Worm (Caenorhabditis elegans) whole organism, young adult: ENCODE results near the gene ergo-1.

Experiments used
- B0336.3 ChIP-seq: fragments of 200-800 bp; sonication (Bioruptor generic); IDR thresholded peaks from 2 replicates; pipeline ENCODE4 v1.3.6; 2022; ENCODE audit warnings: missing genetic modification characterization, missing compliant biosample characterization
- C06A6.2 ChIP-seq: fragments of 200-800 bp; sonication (Bioruptor generic); conservative IDR thresholded peaks from 2 replicates; pipeline ENCODE4 v1.3.6; 2022; ENCODE audit warnings: missing genetic modification characterization, missing compliant biosample characterization
- F33H1.4 ChIP-seq: fragments of 200-800 bp; sonication (Bioruptor generic); IDR thresholded peaks from 2 replicates; pipeline ENCODE4 v1.3.6; 2022; ENCODE audit warnings: missing genetic modification reagents, missing genetic modification characterization, missing compliant biosample characterization
- F39B2.1 ChIP-seq: fragments of 200-800 bp; sonication (Bioruptor generic); IDR thresholded peaks from 2 replicates; pipeline ENCODE4 v1.3.6; 2022; ENCODE audit warnings: missing genetic modification reagents, missing genetic modification characterization, missing compliant biosample characterization
- F49E8.2 ChIP-seq: sonication (generic microtip); optimal IDR thresholded peaks from 3 replicates; lab custom pipeline; 2017; ENCODE audit warnings: missing genetic modification characterization, mild to moderate bottlenecking, missing compliant biosample characterization, antibody characterized with exemption, moderate library complexity; ENCODE audit not compliant: insufficient read depth
- F52B5.7 ChIP-seq: sonication (generic microtip); optimal IDR thresholded peaks from 2 replicates; lab custom pipeline; 2016; ENCODE audit warnings: mild to moderate bottlenecking, missing genetic modification characterization, missing compliant biosample characterization
- F55B11.4 ChIP-seq: sonication (generic microtip); optimal IDR thresholded peaks from 2 replicates; lab custom pipeline; 2016; ENCODE audit warnings: missing compliant biosample characterization, missing genetic modification characterization, borderline replicate concordance; ENCODE audit not compliant: insufficient read depth
- F57C9.4 ChIP-seq: sonication (generic microtip); optimal IDR thresholded peaks from 2 replicates; lab custom pipeline; 2017; ENCODE audit warnings: mild to moderate bottlenecking, missing genetic modification characterization, missing compliant biosample characterization
- K12H6.12 ChIP-seq: fragments of 200-800 bp; sonication (Bioruptor generic); optimal IDR thresholded peaks from 2 replicates; lab custom pipeline; 2018; ENCODE audit warnings: mild to moderate bottlenecking, missing genetic modification characterization, missing compliant biosample characterization
- Y67H2A.10 ChIP-seq: fragments of 200-800 bp; sonication (Bioruptor generic); conservative IDR thresholded peaks from 2 replicates; pipeline ENCODE4 v1.3.6; 2022; ENCODE audit warnings: missing genetic modification reagents, missing genetic modification characterization, missing compliant biosample characterization
- Y79H2A.3 ChIP-seq: fragments of 200-800 bp; sonication (Bioruptor generic); conservative IDR thresholded peaks from 2 replicates; pipeline ENCODE4 v1.3.6; 2022; ENCODE audit warnings: missing genetic modification reagents, missing genetic modification characterization, missing compliant biosample characterization
- attf-3 ChIP-seq: fragments of 200-800 bp; sonication (Bioruptor generic); conservative IDR thresholded peaks from 2 replicates; pipeline ENCODE4 v1.3.6; 2022; ENCODE audit warnings: missing genetic modification reagents, missing genetic modification characterization, missing compliant biosample characterization
- attf-6 ChIP-seq: fragments of 200-800 bp; sonication (Bioruptor generic); IDR thresholded peaks from 2 replicates; pipeline ENCODE4 v1.3.6; 2022; ENCODE audit warnings: missing genetic modification reagents, missing genetic modification characterization, missing compliant biosample characterization
- bed-2 ChIP-seq: fragments of 200-800 bp; sonication (Bioruptor generic); IDR thresholded peaks from 2 replicates; pipeline ENCODE4 v1.3.6; 2022; ENCODE audit warnings: missing genetic modification reagents, missing genetic modification characterization, missing compliant biosample characterization
- dpl-1 ChIP-seq: fragments of 150-350 bp; optimal IDR thresholded peaks from 2 replicates; lab custom pipeline; 2014; ENCODE audit warnings: missing biosample characterization, missing genetic modification reagents, missing genetic modification characterization
- egl-18 ChIP-seq: fragments of 200-800 bp; sonication (Bioruptor generic); IDR thresholded peaks from 2 replicates; pipeline ENCODE4 v1.3.6; 2022; ENCODE audit warnings: missing genetic modification reagents, missing genetic modification characterization, missing compliant biosample characterization
- ets-4 ChIP-seq: fragments of 200-800 bp; sonication (Bioruptor generic); optimal IDR thresholded peaks from 2 replicates; lab custom pipeline; 2018; ENCODE audit warnings: mild to moderate bottlenecking, missing genetic modification characterization, missing compliant biosample characterization
- him-1 ChIP-seq: sonication (generic microtip); optimal IDR thresholded peaks from 2 replicates; lab custom pipeline; 2016; ENCODE audit warnings: missing genotype, missing genetic modification reagents, missing genetic modification characterization, missing compliant biosample characterization
- hlh-26 ChIP-seq: fragments of 200-800 bp; sonication (Bioruptor generic); conservative IDR thresholded peaks from 2 replicates; pipeline ENCODE4 v1.3.6; 2022; ENCODE audit warnings: missing genetic modification reagents, missing genetic modification characterization, missing compliant biosample characterization
- hmg-1.2 ChIP-seq: fragments of 200-800 bp; sonication (Bioruptor generic); IDR thresholded peaks from 2 replicates; pipeline ENCODE4 v1.3.6; 2022; ENCODE audit warnings: missing genetic modification reagents, missing genetic modification characterization, missing compliant biosample characterization
- lin-26 ChIP-seq: fragments of 200-800 bp; sonication (Bioruptor generic); IDR thresholded peaks from 2 replicates; pipeline ENCODE4 v1.3.6; 2022; ENCODE audit warnings: missing genetic modification reagents, missing genetic modification characterization, missing compliant biosample characterization
- lir-1 ChIP-seq: fragments of 200-800 bp; sonication (Bioruptor generic); conservative IDR thresholded peaks from 2 replicates; pipeline ENCODE4 v1.3.6; 2022; ENCODE audit warnings: missing genetic modification reagents, missing genetic modification characterization, missing compliant biosample characterization
- lsl-1 ChIP-seq: fragments of 200-800 bp; sonication (Bioruptor generic); optimal IDR thresholded peaks from 2 replicates; lab custom pipeline; 2018; ENCODE audit warnings: mild to moderate bottlenecking, missing genetic modification characterization, moderate library complexity, missing compliant biosample characterization
- madf-8 ChIP-seq: fragments of 200-800 bp; sonication (Bioruptor generic); conservative IDR thresholded peaks from 2 replicates; pipeline ENCODE4 v1.3.6; 2022; ENCODE audit warnings: missing genetic modification reagents, missing genetic modification characterization, missing compliant biosample characterization
- mcd-1 ChIP-seq: fragments of 200-800 bp; sonication (Bioruptor generic); IDR thresholded peaks from 2 replicates; pipeline ENCODE4 v1.3.6; 2022; ENCODE audit warnings: missing genetic modification reagents, missing genetic modification characterization, missing compliant biosample characterization
- mxl-1 ChIP-seq: sonication (generic microtip); optimal IDR thresholded peaks from 2 replicates; lab custom pipeline; 2016; ENCODE audit warnings: missing genetic modification characterization, missing compliant biosample characterization
- snpc-1.1 ChIP-seq: sonication (generic microtip); optimal IDR thresholded peaks from 2 replicates; lab custom pipeline; 2017; ENCODE audit warnings: missing genetic modification characterization, mild to moderate bottlenecking, missing compliant biosample characterization, antibody characterized with exemption, moderate library complexity, missing genotype, missing genetic modification reagents; ENCODE audit not compliant: insufficient read depth
- snpc-4 ChIP-seq, 5 experiments: fragments of 150-350 bp in 1 of 5; sonication (generic microtip) in 4 of 5; optimal IDR thresholded peaks; 2 replicates each; lab custom pipeline; 2014 to 2018; ENCODE audit warnings: missing genetic modification characterization in 5 of 5, missing biosample characterization in 3 of 5, antibody characterized with exemption in 2 of 5, mild to moderate bottlenecking in 2 of 5, missing compliant biosample characterization in 2 of 5, missing genotype in 2 of 5, moderate library complexity in 2 of 5, missing genetic modification reagents in 1 of 5
- sptf-2 ChIP-seq: fragments of 200-800 bp; sonication (Bioruptor generic); optimal IDR thresholded peaks from 2 replicates; lab custom pipeline; 2018; ENCODE audit warnings: mild to moderate bottlenecking, missing genetic modification characterization, missing compliant biosample characterization
- tbx-9 ChIP-seq: sonication (generic microtip); optimal IDR thresholded peaks from 2 replicates; lab custom pipeline; 2016; ENCODE audit warnings: borderline replicate concordance, missing genetic modification characterization, inconsistent platforms, missing compliant biosample characterization
- xnd-1 ChIP-seq: sonication (generic microtip); optimal IDR thresholded peaks from 2 replicates; lab custom pipeline; 2016; ENCODE audit warnings: missing genotype, missing genetic modification reagents, missing genetic modification characterization, missing compliant biosample characterization
- ztf-25 ChIP-seq: fragments of 200-800 bp; sonication (Bioruptor generic); IDR thresholded peaks from 2 replicates; pipeline ENCODE4 v1.3.6; 2022; ENCODE audit warnings: missing genetic modification reagents, missing genetic modification characterization, missing compliant biosample characterization
- ztf-26 ChIP-seq: sonication (generic microtip); optimal IDR thresholded peaks from 2 replicates; lab custom pipeline; 2017; ENCODE audit warnings: missing genetic modification characterization, missing compliant biosample characterization
- ztf-28 ChIP-seq: fragments of 200-800 bp; sonication (Bioruptor generic); IDR thresholded peaks from 2 replicates; pipeline ENCODE4 v1.3.6; 2022; ENCODE audit warnings: missing genetic modification reagents, missing genetic modification characterization, missing compliant biosample characterization

The ergo-1 gene

DNA sequence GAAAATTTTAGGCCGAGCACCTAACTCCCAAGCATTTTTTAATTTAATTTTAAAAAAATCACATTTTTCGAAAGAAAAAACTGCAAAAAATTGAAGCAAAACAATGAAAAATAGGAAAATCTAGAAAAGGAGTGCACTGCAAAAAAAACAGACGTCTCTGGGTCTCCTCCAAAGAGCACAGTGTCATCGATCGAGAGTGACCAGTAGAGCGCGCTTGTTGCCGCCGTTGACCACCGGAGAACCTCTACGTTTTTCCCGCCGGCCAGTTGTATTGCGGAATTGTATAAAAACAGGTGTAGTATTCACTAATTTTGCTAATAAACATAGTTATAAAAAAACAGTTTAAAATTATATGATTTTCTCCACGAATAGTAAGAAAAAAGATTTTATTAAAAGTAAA, 40.7 kb downstream of the ergo-1 start (continued):
- TF ChIP-seq hmg-1.2 (GFP tag; lab: Robert Waterston, UW) (peak; percentile 44; the same call in 1 of the 2 replicates), bed-2 (GFP tag; lab: Robert Waterston, UW) (no peak), sptf-2 (GFP tag; lab: Kevin White, UChicago) (no peak), B0336.3 (GFP tag; lab: Robert Waterston, UW) (no peak), ztf-26 (tag; lab: Kevin White, UChicago) (no peak), attf-6 (GFP tag; lab: Robert Waterston, UW) (no peak), lin-26 (GFP tag; lab: Robert Waterston, UW) (no peak), xnd-1 (tag; lab: Kevin White, UChicago) (peak; percentile 62), mxl-1 (tag; lab: Kevin White, UChicago) (no peak), egl-18 (GFP tag; lab: Robert Waterston, UW) (no peak), him-1 (tag; lab: Kevin White, UChicago) (no peak), K12H6.12 (tag; lab: Kevin White, UChicago) (no peak), mcd-1 (peak; percentile 68), dpl-1 (GFP tag; lab: Kevin White, UChicago) (peak; percentile 55), F52B5.7 (tag; lab: Kevin White, UChicago) (no peak), tbx-9 (tag; lab: Kevin White, UChicago) (no peak), attf-3 (no peak), F55B11.4 (tag; lab: Kevin White, UChicago) (no peak)

DNA sequence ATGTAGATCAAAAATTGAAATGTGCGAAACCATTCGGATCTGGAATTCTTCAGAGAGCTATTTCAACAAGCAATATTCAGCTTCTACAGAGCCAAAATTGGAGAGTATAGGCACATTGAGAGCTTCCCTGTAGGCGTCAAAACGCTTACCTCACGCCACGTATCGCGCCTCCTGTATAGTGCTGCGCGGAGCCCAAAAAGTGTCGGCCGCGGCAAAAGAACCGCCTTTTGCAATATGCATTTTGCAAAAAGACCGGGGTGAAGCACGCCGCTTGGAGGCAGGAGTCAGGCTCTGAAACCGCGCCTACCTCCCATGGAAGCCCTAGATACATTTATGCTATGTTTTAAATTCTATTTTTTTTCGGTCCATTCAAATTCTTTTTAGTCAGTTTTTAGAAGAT, 43.0 kb downstream of the ergo-1 start:
- TF ChIP-seq snpc-1.1 (tag; lab: Kevin White, UChicago) (peak; percentile 63), hmg-1.2 (GFP tag; lab: Robert Waterston, UW) (peak; percentile 53), ztf-28 (GFP tag; lab: Robert Waterston, UW) (no peak), snpc-4 (GFP tag; optimal IDR thresholded peaks at IDR 0.05; lab: Kevin White, UChicago) (peak; percentile 33), snpc-4 (tag; optimal IDR thresholded peaks at IDR 0.05; lab: Kevin White, UChicago) (peak in 2 of 4 experiments; percentile 81 to 85)

DNA sequence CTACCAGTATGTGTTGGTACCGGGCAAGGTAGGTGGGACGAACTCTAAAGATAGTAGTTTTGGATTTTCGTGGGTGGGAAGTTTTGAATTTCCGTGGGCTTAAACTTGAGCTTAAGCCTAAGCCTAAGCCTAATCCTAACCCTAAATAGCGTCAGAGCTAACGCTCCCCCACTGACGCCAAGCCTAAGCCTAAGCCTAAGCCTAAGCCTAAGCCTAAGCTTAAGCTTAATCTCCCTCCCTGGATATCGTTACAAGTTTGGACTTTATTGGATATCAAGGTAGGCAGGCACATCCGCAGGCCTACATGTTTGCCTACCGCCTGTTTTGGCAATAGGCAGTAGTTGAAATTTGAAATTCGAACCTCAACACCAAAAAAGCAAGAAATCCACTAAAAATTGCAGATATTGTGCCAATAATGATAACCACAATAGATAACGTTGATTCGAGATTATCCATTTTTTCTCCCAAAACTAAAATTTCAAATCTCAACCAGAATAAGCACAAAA, 44.0 kb downstream of the ergo-1 start, which contains the start of gene K10C9.4:
K10C9.4 (minus strand) TSS at position 456 of the 506 bp plus-strand sequence.
- no peak for TF ChIP-seq F57C9.4 (tag; lab: Kevin White, UChicago)
- TF ChIP-seq ztf-25 (GFP tag; lab: Robert Waterston, UW), result no peak
- TF ChIP-seq lsl-1 (GFP tag; lab: Kevin White, UChicago), result no peak
- no peak for TF ChIP-seq K12H6.12 (tag; lab: Kevin White, UChicago)
- no peak for TF ChIP-seq F39B2.1 (GFP tag; lab: Robert Waterston, UW)
- no peak for TF ChIP-seq madf-8 (GFP tag; lab: Robert Waterston, UW)
- no peak for TF ChIP-seq hlh-26 (GFP tag; lab: Robert Waterston, UW)
- TF ChIP-seq Y79H2A.3 (GFP tag; lab: Robert Waterston, UW), result no peak

DNA sequence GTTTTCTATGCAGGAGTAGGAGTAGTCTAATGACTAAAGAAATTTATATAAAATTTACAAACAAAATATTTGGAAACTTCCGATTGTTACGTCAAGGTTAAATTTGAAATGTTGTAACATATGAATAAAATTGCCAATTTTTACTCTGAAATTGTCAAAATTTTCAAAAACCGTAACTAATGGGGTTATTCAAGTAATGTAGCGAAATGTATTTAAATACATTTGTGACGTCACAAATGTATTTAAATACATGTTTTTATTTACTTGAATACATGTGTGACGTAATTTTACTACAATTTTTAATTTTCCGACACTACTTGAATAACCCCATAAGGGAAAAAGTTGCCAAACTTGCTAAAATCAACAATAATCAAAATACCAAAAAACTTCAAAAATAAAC, 44.8 kb downstream of the ergo-1 start:
- no peak for TF ChIP-seq ztf-25 (GFP tag; lab: Robert Waterston, UW)
- no peak for TF ChIP-seq madf-8 (GFP tag; lab: Robert Waterston, UW)
- TF ChIP-seq lin-26 (GFP tag; lab: Robert Waterston, UW), result no peak
- no peak for TF ChIP-seq Y67H2A.10 (GFP tag; lab: Robert Waterston, UW)
- no peak for TF ChIP-seq F52B5.7 (tag; lab: Kevin White, UChicago)
- TF ChIP-seq lir-1 (GFP tag; lab: Robert Waterston, UW), result no peak
- TF ChIP-seq C06A6.2 (GFP tag; lab: Robert Waterston, UW), result no peak
- no peak for TF ChIP-seq ets-4 (GFP tag; lab: Kevin White, UChicago)
- TF ChIP-seq F49E8.2 (tag; lab: Kevin White, UChicago), result no peak
- no peak for TF ChIP-seq F33H1.4 (GFP tag; lab: Robert Waterston, UW)
